Fruit fly (Drosophila melanogaster): ENCODE results near the gene in.

Gene in

dm6 chr3L:20385969-20386370 is 19.0 kb downstream of the in start:
- TF ChIP-seq ttk (optimal IDR thresholded peaks at IDR 0.05), result no peak
- no peak for TF ChIP-seq Myc (optimal IDR thresholded peaks at IDR 0.05)
- no peak for TF ChIP-seq insv (optimal IDR thresholded peaks at IDR 0.05)
- no peak for TF ChIP-seq psq (optimal IDR thresholded peaks at IDR 0.05)
- TF ChIP-seq h (optimal IDR thresholded peaks at IDR 0.05), result no peak

DNA sequence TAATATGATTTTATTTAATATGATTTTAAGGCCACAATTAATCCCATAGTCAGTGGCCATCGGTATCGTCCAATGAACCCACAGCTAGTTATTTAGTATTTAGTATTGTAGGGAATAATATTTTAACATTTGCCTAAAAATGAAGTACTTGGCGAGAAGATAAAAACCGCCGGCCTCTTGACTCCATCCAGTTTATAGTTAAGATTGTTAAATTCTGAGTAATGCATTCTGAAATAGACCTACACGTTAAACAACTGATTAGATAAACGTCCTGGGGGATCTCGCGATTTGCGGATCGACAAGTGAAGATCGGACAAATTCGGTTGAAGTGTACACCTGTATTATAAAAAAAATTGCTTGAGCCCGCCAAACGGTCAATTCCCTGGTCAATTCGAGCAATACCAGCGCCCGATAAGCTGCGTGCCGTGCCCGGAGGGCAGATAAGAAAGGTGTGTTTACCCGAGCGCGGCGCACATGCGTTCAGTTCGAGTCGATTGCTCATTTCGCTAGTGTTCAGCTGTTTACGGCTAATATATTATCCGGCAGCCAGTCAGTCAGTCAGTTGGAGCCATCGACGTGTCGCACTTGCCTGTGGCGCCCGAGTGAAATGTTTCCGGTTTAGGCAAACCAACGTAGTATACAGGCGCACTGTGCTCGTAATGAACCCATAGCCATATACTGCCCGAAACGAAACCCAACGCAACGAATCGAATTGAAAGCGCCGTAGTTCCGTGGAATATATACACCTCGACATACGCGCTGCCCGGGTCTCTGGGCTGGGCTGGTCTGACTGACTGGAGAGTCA is 20.2 kb downstream of the in start:
- TF ChIP-seq Sin3A (optimal IDR thresholded peaks at IDR 0.05) (no peak), psq (optimal IDR thresholded peaks at IDR 0.05) (no peak), ttk (optimal IDR thresholded peaks at IDR 0.05) (no peak), h (optimal IDR thresholded peaks at IDR 0.05) (no peak), insv (optimal IDR thresholded peaks at IDR 0.05) (no peak), Myc (optimal IDR thresholded peaks at IDR 0.05) (no peak)

- TF ChIP-seq Myc (optimal IDR thresholded peaks at IDR 0.05) (no peak), h (optimal IDR thresholded peaks at IDR 0.05) (no peak), Sin3A (optimal IDR thresholded peaks at IDR 0.05) (no peak), insv (optimal IDR thresholded peaks at IDR 0.05) (no peak), ttk (optimal IDR thresholded peaks at IDR 0.05) (no peak), psq (optimal IDR thresholded peaks at IDR 0.05) (no peak)
These were observed 20.8 kb downstream of the in start for dm6 chr3L:20387843-20388163.

dm6 chr3L:20388983-20389382 is 22.0 kb downstream of the in start:
- TF ChIP-seq psq (optimal IDR thresholded peaks at IDR 0.05), result no peak
- TF ChIP-seq h (optimal IDR thresholded peaks at IDR 0.05), result no peak
- no peak for TF ChIP-seq Sin3A (optimal IDR thresholded peaks at IDR 0.05)
- no peak for TF ChIP-seq ttk (optimal IDR thresholded peaks at IDR 0.05)
- TF ChIP-seq Myc (optimal IDR thresholded peaks at IDR 0.05), result no peak
- TF ChIP-seq insv (optimal IDR thresholded peaks at IDR 0.05), result no peak

DNA sequence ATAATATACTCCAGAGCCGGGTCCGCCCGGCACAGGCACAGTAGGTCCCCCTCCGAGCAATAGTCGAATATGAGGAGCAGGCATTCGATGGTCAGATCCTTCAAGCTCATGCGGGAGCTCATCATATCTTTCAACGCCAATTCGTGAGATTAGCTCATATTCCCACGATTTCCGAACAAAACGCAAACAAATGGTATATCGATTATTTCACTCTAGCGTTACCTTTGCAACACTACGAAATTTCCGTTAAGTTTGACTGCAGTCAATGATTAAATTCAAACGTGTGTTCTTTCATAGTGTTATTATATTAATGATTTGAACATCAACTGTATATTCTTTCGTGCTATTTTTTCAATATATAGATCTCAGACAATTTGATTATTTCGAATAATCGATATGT is 26.4 kb downstream of the in start, which contains the start of gene CG33969:
CG33969 (minus strand) TSS at position 197 of the 400 bp plus-strand sequence.
- TF ChIP-seq psq (optimal IDR thresholded peaks at IDR 0.05) (no peak), Myc (optimal IDR thresholded peaks at IDR 0.05) (no peak), ttk (optimal IDR thresholded peaks at IDR 0.05) (no peak), insv (optimal IDR thresholded peaks at IDR 0.05) (no peak), Sin3A (optimal IDR thresholded peaks at IDR 0.05) (no peak), h (optimal IDR thresholded peaks at IDR 0.05) (no peak)

DNA sequence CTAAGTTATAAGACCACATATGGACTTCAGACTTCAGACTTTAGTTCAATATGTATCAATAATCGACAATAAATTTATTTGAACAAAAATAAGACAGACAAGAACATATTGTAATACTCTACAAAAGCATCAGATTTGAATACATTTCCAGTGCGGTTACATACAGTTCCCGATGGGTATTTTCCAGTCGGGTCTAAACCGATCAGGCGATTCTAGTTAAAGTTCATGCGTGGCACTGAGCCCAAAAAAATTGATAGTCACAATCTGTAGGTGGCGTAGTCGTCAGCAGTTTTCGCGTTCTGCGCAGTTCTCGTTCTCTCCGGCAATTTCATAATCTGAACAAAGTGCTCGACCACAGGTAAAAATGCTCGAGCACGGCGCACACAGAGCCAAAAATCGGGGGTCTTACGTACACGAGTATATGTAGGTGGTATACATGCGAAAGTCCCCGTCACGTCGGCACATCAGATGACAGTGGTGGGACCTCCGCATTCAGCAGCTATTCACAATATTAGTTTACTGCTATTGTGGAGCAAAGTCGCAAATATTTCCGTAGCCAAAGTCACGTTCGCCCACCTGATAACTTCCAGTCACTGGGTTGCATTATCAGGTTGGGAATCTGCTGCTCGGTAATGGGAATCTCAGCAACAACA is 28.4 kb downstream of the in start:
- TF ChIP-seq Sin3A (optimal IDR thresholded peaks at IDR 0.05), result no peak
- TF ChIP-seq Myc (optimal IDR thresholded peaks at IDR 0.05), result no peak
- TF ChIP-seq h (optimal IDR thresholded peaks at IDR 0.05), result no peak
- TF ChIP-seq psq (optimal IDR thresholded peaks at IDR 0.05), result no peak
- TF ChIP-seq insv (optimal IDR thresholded peaks at IDR 0.05), result no peak
- TF ChIP-seq ttk (optimal IDR thresholded peaks at IDR 0.05), result no peak

dm6 chr3L:20396047-20396446 is 29.0 kb downstream of the in start:
- TF ChIP-seq h (optimal IDR thresholded peaks at IDR 0.05) (no peak), psq (optimal IDR thresholded peaks at IDR 0.05) (no peak), insv (optimal IDR thresholded peaks at IDR 0.05) (no peak), ttk (optimal IDR thresholded peaks at IDR 0.05) (no peak), Sin3A (optimal IDR thresholded peaks at IDR 0.05) (no peak), Myc (optimal IDR thresholded peaks at IDR 0.05) (no peak)

dm6 chr3L:20397770-20398169 is 30.8 kb downstream of the in start:
- TF ChIP-seq Myc (optimal IDR thresholded peaks at IDR 0.05), result no peak
- no peak for TF ChIP-seq psq (optimal IDR thresholded peaks at IDR 0.05)
- TF ChIP-seq ttk (optimal IDR thresholded peaks at IDR 0.05), result no peak

- TF ChIP-seq Sin3A (optimal IDR thresholded peaks at IDR 0.05) (no peak), psq (optimal IDR thresholded peaks at IDR 0.05) (no peak), h (optimal IDR thresholded peaks at IDR 0.05) (no peak)
These were observed 31.5 kb downstream of the in start for dm6 chr3L:20398243-20399222.

DNA sequence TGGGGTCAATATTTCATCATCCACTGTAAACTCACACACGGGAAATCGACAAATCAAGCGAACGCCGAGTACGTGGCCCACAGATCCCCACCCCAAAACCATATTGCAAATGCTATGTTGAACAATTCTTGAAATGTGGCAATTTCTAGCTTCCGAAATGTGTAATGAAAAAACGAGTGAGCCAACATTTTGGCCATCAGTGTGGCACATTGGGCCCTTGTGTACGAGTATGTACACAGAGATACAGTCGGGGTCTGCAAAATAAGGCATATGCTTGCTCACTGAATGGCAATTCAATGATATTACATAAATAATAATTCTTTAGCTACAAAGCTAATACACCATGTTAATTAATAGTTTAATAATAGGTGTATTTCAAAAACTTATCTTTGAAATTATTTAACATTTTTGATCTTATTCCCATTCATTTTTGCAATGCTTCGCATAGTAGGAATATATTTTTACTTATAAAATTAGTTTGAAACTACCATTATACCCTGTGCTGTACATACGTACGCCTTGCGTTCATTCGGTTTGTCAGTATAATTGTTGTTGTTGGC is 32.6 kb downstream of the in start:
- TF ChIP-seq Myc (optimal IDR thresholded peaks at IDR 0.05) (no peak), insv (optimal IDR thresholded peaks at IDR 0.05) (no peak), Sin3A (optimal IDR thresholded peaks at IDR 0.05) (no peak), h (optimal IDR thresholded peaks at IDR 0.05) (no peak), psq (optimal IDR thresholded peaks at IDR 0.05) (no peak), ttk (optimal IDR thresholded peaks at IDR 0.05) (no peak)

DNA sequence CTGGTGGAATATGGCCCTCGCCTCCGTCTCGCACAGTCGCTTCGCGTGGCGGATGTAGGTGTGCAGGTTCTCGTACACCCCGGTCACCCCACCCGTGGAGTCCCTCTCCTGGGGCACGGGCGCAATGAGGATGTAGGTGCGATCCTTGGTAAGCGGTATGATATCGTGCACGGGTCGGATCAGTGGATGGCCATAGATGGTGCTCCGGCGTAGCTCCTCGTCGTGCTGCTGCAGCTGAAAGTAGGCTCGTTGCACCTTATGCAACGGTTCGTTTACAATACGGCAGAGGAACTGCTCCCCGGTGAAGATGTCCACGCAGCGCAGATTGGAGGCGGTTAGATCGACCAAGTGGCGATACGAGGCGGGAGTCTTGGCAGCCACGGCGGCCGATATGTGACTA is 33.5 kb downstream of the in start:
- peak; percentile 98 for TF ChIP-seq ttk (optimal IDR thresholded peaks at IDR 0.05)
- no peak for TF ChIP-seq h (optimal IDR thresholded peaks at IDR 0.05)

Measured in Kc167 (cell line).